Worm (Caenorhabditis elegans) whole organism, L4/young adult: ENCODE measurements around the gene Y51H4A.5.

Experiments
- W03F9.2 ChIP-seq: fragments of 150-350 bp; optimal IDR thresholded peaks from 2 replicates; lab custom pipeline; 2014; ENCODE audit warnings: missing biosample characterization, missing genetic modification characterization
- him-1 ChIP-seq: sonication (generic microtip); optimal IDR thresholded peaks from 2 replicates; lab custom pipeline; 2016; ENCODE audit warnings: missing genotype, missing genetic modification reagents, missing genetic modification characterization, missing compliant biosample characterization

ce11 chrIV:16503049-16503448 lies 22.9 kb downstream of the Y51H4A.5 start:
- TF ChIP-seq him-1 (tag; lab: Kevin White, UChicago), result no peak
- TF ChIP-seq W03F9.2 (tag; lab: Kevin White, UChicago), result no peak
